Fruit fly (Drosophila melanogaster): ENCODE measurements around the gene CG33178.

Gene CG33178

DNA sequence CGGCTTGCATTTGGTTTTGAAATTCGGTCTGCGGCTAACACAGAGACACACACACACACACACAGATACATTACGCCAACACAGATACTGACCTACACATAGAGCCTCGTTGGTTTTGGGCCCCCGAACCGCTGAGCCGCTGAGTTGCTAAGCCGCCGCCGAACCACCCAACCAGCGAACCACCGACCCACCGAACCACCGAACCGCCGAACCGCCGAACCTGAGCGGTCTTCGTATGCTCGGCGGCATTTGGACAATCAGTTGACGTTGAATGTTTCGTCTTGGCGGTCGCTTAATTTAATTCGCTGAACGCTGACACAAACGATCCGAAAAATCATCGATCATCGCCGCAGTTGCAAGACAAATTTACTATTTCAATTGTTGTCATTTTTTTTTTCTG lies 42.9 kb downstream of the CG33178 start, which contains the start of gene drd:
Gene drd (plus strand): TSS at position 258 of the 400 bp plus-strand sequence.
- TF ChIP-seq prd (optimal IDR thresholded peaks at IDR 0.05) (no peak), prd (GFP tag; IDR thresholded peaks at IDR 0.05) (no peak), Trl (optimal IDR thresholded peaks at IDR 0.05) (no peak), Trl (GFP tag; optimal IDR thresholded peaks at IDR 0.05) (no peak), CG8924 (tag; optimal IDR thresholded peaks at IDR 0.05) (no peak), Deaf1 (tag; optimal IDR thresholded peaks at IDR 0.05) (peak; percentile 89), crp (GFP tag; optimal IDR thresholded peaks at IDR 0.05) (no peak), CG2199 (GFP tag; IDR thresholded peaks at IDR 0.05) (no peak), cg (GFP tag; optimal IDR thresholded peaks at IDR 0.05) (peak; percentile 42), CG3726 (GFP tag; IDR thresholded peaks at IDR 0.05) (no peak), dmrt99B (tag; optimal IDR thresholded peaks at IDR 0.05) (no peak), CG5180 (GFP tag; optimal IDR thresholded peaks at IDR 0.05) (peak; percentile 79), HmgD (GFP tag; optimal IDR thresholded peaks at IDR 0.05) (no peak), sr (GFP tag; IDR thresholded peaks at IDR 0.05) (0 out of 3 replicates have a peak, but pooled peaks have one; percentile 8), D19B (GFP tag; optimal IDR thresholded peaks at IDR 0.05) (no peak), Med (GFP tag) (peak; percentile 71), CG14050 (GFP tag; IDR thresholded peaks at IDR 0.05) (peak; percentile 40; the same call in 1 of the 3 replicates), esg (GFP tag; conservative IDR thresholded peaks at IDR 0.05) (no peak), chinmo (GFP tag; IDR thresholded peaks at IDR 0.05; ENCODE audit: partially characterized antibody) (0 out of 4 replicates have a peak, but pooled peaks have one; percentile 62), CG15514 (GFP tag; optimal IDR thresholded peaks at IDR 0.05) (peak; percentile 13), CG13894 (tag; optimal IDR thresholded peaks at IDR 0.05) (peak; percentile 13)

DNA sequence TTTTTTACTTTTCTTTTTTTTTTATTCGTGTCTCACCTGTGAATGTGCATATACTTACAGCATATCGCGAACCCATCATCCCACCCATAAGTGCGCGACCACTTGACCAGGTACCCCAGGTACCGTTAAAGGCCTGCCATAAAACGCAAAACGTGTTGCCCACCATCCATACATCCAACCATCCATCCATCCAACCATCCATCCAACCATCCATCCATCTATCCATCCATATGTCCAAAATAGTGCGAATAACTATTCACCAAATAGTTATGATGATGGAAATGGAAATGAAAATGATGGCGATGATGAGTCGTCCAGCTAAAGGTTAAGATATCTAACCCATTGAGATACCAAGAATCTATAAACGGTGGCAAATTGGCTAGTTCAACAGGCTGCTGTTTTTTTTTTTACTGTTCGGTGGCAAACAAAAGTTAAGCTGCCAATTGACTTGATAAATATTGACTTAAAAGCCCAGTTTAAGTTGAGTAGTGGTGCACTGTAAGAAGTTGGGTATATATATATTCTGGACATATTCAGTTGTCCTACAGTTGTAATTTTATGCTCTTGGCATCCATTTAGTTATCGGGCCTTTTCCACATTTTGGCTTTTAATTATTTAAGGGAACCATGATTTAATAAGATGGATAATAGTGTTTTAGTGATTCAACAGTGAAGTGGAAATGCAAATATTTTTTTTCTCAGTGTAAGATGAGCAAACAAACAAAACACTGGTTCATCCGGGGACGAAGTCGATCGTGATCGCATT lies 45.4 kb downstream of the CG33178 start:
- no peak for TF ChIP-seq fd96Cb (tag; optimal IDR thresholded peaks at IDR 0.05)
- TF ChIP-seq CG13296 (GFP tag; optimal IDR thresholded peaks at IDR 0.05) = peak; percentile 15
- TF ChIP-seq CG2712 (tag; optimal IDR thresholded peaks at IDR 0.05) = peak; percentile 1
- TF ChIP-seq hbn (GFP tag; IDR thresholded peaks at IDR 0.05; ENCODE audit: partially characterized antibody) = no peak
- TF ChIP-seq lab (GFP tag; optimal IDR thresholded peaks at IDR 0.05) = peak; percentile 8
- TF ChIP-seq maf-S (GFP tag; optimal IDR thresholded peaks at IDR 0.05) = no peak
- TF ChIP-seq CG6791 (GFP tag; IDR thresholded peaks at IDR 0.05; ENCODE audit: partially characterized antibody) = no peak
- no peak for TF ChIP-seq Side (GFP tag; optimal IDR thresholded peaks at IDR 0.05)
- TF ChIP-seq CG13775 (GFP tag; optimal IDR thresholded peaks at IDR 0.05) = no peak
- TF ChIP-seq CG30431 (GFP tag; optimal IDR thresholded peaks at IDR 0.05) = no peak
- peak; percentile 19 for TF ChIP-seq CG13424 (tag; optimal IDR thresholded peaks at IDR 0.05)
- TF ChIP-seq CG7271 (tag; optimal IDR thresholded peaks at IDR 0.05) = no peak
- peak; percentile 22; the same call in 1 of the 2 replicates for TF ChIP-seq Ptx1 (GFP tag; IDR thresholded peaks at IDR 0.05)
- peak in 1 of 2 experiments; percentile 5 for TF ChIP-seq eve (GFP tag; optimal IDR thresholded peaks at IDR 0.05)
- TF ChIP-seq dysf (GFP tag; IDR thresholded peaks at IDR 0.05) = 0 out of 3 replicates have a peak, but pooled peaks have one; percentile 23
- no peak for TF ChIP-seq CG12769 (tag; optimal IDR thresholded peaks at IDR 0.05)
- no peak for TF ChIP-seq MBD-R2 (GFP tag; IDR thresholded peaks at IDR 0.05)
- no peak for TF ChIP-seq pfk (GFP tag; optimal IDR thresholded peaks at IDR 0.05)
- peak in 1 of 2 experiments; percentile 19 for TF ChIP-seq Hr51 (GFP tag; optimal IDR thresholded peaks at IDR 0.05)
- TF ChIP-seq CG6654 (GFP tag; optimal IDR thresholded peaks at IDR 0.05) = no peak
- no peak for TF ChIP-seq CG4730 (GFP tag; IDR thresholded peaks at IDR 0.05)
- TF ChIP-seq so (GFP tag; IDR thresholded peaks at IDR 0.05) = no peak
- peak; percentile 13 for TF ChIP-seq grau (tag; optimal IDR thresholded peaks at IDR 0.05)
- no peak for TF ChIP-seq B-H1 (GFP tag; IDR thresholded peaks at IDR 0.05)
- TF ChIP-seq CG12659 (GFP tag; optimal IDR thresholded peaks at IDR 0.05) = peak; percentile 3
- peak; percentile 16 for TF ChIP-seq Meics (GFP tag; optimal IDR thresholded peaks at IDR 0.05)
- TF ChIP-seq sens (GFP tag) = peak; percentile 70
- peak; percentile 44 for TF ChIP-seq gem (tag; optimal IDR thresholded peaks at IDR 0.05)

All from whole organism, embryonic.